Fruit fly (Drosophila melanogaster): Measurements from ENCODE around the gene Clic.

- TF ChIP-seq CG8478 (optimal IDR thresholded peaks at IDR 0.05) (no peak), CTCF (optimal IDR thresholded peaks at IDR 0.05) (no peak)
Observed at dm6 chrX:13818172-13818472, 4.0 kb downstream of the Clic start.
